Fruit fly (Drosophila melanogaster): Measurements from ENCODE around the gene Dtd.

Gene Dtd

dm6 chr3R:11421643-11422122 is 8.2 kb upstream of the Dtd start, which contains the start of the genes ninaG and Sptz (continued):
- TF ChIP-seq mam (GFP tag; optimal IDR thresholded peaks at IDR 0.05) (peak; percentile 98), CG13123 (GFP tag; optimal IDR thresholded peaks at IDR 0.05) (peak; percentile 91), pita (GFP tag; optimal IDR thresholded peaks at IDR 0.05) (no peak), GATAe (GFP tag; conservative IDR thresholded peaks at IDR 0.05) (peak; percentile 81), sens-2 (GFP tag; IDR thresholded peaks at IDR 0.05) (peak; percentile 85), tup (GFP tag; optimal IDR thresholded peaks at IDR 0.05) (peak; percentile 88), HHEX (GFP tag; optimal IDR thresholded peaks at IDR 0.05) (peak; percentile 83), so (GFP tag; IDR thresholded peaks at IDR 0.05) (peak; percentile 91; the same call in 2 of the 3 replicates), CG31388 (GFP tag; optimal IDR thresholded peaks at IDR 0.05) (peak; percentile 89), Aef1 (GFP tag; IDR thresholded peaks at IDR 0.05) (peak; percentile 96), CG12769 (tag; optimal IDR thresholded peaks at IDR 0.05) (no peak), CG4707 (GFP tag; optimal IDR thresholded peaks at IDR 0.05) (peak; percentile 39), ac (GFP tag; optimal IDR thresholded peaks at IDR 0.05) (peak; percentile 53), jing (GFP tag; optimal IDR thresholded peaks at IDR 0.05) (peak; percentile 82), lbe (GFP tag; optimal IDR thresholded peaks at IDR 0.05) (no peak), CG10959 (GFP tag; IDR thresholded peaks at IDR 0.05) (peak; percentile 93), ap (GFP tag; IDR thresholded peaks at IDR 0.05) (peak; percentile 93), ara (GFP tag; IDR thresholded peaks at IDR 0.05) (peak; percentile 91), Hr51 (GFP tag; optimal IDR thresholded peaks at IDR 0.05) (peak; percentile 88 to 94), Hr39 (optimal IDR thresholded peaks at IDR 0.05) (no peak), CG4360 (GFP tag; IDR thresholded peaks at IDR 0.05) (peak; percentile 47), tll (GFP tag; optimal IDR thresholded peaks at IDR 0.05) (peak in 1 of 2 experiments; percentile 26), kay (GFP tag; optimal IDR thresholded peaks at IDR 0.05) (peak; percentile 93), CG8388 (GFP tag; optimal IDR thresholded peaks at IDR 0.05) (peak; percentile 85), Xrp1 (GFP tag; IDR thresholded peaks at IDR 0.05) (peak; percentile 97), sim (GFP tag; IDR thresholded peaks at IDR 0.05) (peak; percentile 80), CG10543 (GFP tag; optimal IDR thresholded peaks at IDR 0.05) (peak; percentile 76), Hand (GFP tag; optimal IDR thresholded peaks at IDR 0.05) (peak; percentile 59), dpn (GFP tag; optimal IDR thresholded peaks at IDR 0.05) (peak; percentile 96 to 97), tin (GFP tag; optimal IDR thresholded peaks at IDR 0.05) (peak; percentile 97), Bgb (GFP tag; IDR thresholded peaks at IDR 0.05; ENCODE audit: partially characterized antibody) (no peak), Stat92E (GFP tag; optimal IDR thresholded peaks at IDR 0.05) (no peak), slp2 (GFP tag; optimal IDR thresholded peaks at IDR 0.05) (peak; percentile 90), pzg (GFP tag; optimal IDR thresholded peaks at IDR 0.05) (peak; percentile 56), Rx (GFP tag; IDR thresholded peaks at IDR 0.05) (peak; percentile 95), CG30431 (GFP tag; optimal IDR thresholded peaks at IDR 0.05) (peak; percentile 91), ERR (GFP tag; optimal IDR thresholded peaks at IDR 0.05) (peak; percentile 89), tio (GFP tag; optimal IDR thresholded peaks at IDR 0.05) (no peak), CG2875 (GFP tag; optimal IDR thresholded peaks at IDR 0.05) (peak; percentile 74), CG10431 (GFP tag; optimal IDR thresholded peaks at IDR 0.05) (no peak), Atf-2 (GFP tag; optimal IDR thresholded peaks at IDR 0.05) (peak; percentile 91), sob (GFP tag; IDR thresholded peaks at IDR 0.05) (peak; percentile 97), CG32532 (GFP tag; IDR thresholded peaks at IDR 0.05) (peak; percentile 95), inv (GFP tag; IDR thresholded peaks at IDR 0.05; ENCODE audit: partially characterized antibody) (no peak), Neu2 (GFP tag; optimal IDR thresholded peaks at IDR 0.05; ENCODE audit: borderline replicate concordance) (peak; percentile 74), CG12104 (GFP tag; optimal IDR thresholded peaks at IDR 0.05) (peak; percentile 83), Optix (GFP tag; IDR thresholded peaks at IDR 0.05) (peak; percentile 96), CG4282 (GFP tag; optimal IDR thresholded peaks at IDR 0.05) (peak; percentile 88), Myb (GFP tag; optimal IDR thresholded peaks at IDR 0.05) (peak; percentile 79), CG12155 (GFP tag; optimal IDR thresholded peaks at IDR 0.05) (peak; percentile 94)

Measured in whole organism, embryonic.